Worm (Caenorhabditis elegans): ENCODE data around the gene ceh-83.

ceh-83 gene

DNA sequence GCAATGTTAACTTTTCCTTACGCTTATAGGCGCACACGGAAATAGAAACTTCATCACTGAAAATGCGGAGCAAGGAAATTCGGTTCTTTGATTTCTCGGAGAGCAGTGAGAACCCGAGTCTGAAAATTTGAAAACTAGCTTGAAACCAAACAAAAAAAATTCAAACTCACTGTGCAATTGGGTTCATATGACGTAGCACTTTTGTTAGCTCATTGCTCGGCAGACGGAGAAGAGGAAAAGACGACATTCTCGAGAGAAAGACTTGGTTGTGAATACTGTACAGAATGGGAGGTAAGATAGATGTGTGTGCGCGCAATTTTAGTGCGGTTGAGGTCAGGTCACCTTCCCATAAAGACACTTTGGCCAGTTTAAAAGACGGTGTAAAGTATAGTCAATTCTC is 14.1 kb upstream of the ceh-83 start, which contains the start of the genes F36H5.13 and F36H5.8:
Gene F36H5.13, minus strand, starts transcription at position 101 of the 400 bp plus-strand sequence.
Gene F36H5.8, minus strand, starts transcription at position 274 of the 400 bp plus-strand sequence.
- TF ChIP-seq nhr-43 (tag; optimal IDR thresholded peaks at IDR 0.05; ENCODE audit: poor library complexity, severe bottlenecking) = no peak
- no peak for TF ChIP-seq nhr-77 (tag; optimal IDR thresholded peaks at IDR 0.05)
- no peak for TF ChIP-seq ztf-11 (tag; optimal IDR thresholded peaks at IDR 0.05)
- TF ChIP-seq fkh-2 (tag; optimal IDR thresholded peaks at IDR 0.05) = no peak
- no peak for TF ChIP-seq lin-15B (tag; optimal IDR thresholded peaks at IDR 0.05)
- no peak for TF ChIP-seq ceh-82 (tag; optimal IDR thresholded peaks at IDR 0.05)
- no peak for TF ChIP-seq ZK546.5 (tag; optimal IDR thresholded peaks at IDR 0.05)
- no peak for TF ChIP-seq tbx-2 (tag; optimal IDR thresholded peaks at IDR 0.05)
- TF ChIP-seq nhr-25 (tag; optimal IDR thresholded peaks at IDR 0.05) = no peak

DNA sequence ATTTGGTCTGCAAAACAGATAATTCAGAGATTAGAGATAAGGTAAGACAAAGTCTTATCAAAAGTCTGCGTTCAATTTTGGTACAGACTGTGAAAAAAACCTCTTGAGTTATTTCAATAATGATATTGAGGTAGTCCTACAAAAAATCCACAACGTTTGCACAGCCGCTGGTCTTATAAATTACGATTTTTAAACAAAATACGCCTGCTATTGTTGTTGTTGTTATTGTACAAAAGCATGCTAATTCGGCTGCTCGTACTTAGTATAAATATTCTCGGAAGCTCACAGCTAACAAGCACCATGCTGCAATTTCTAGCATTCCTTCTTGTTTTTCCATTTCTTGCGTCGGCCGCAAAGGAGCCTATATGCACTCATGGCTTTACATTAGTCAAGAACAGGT is 7.8 kb upstream of the ceh-83 start, which contains the start of gene clec-19:
Gene clec-19, plus strand, starts transcription at position 301 of the 400 bp plus-strand sequence.
- TF ChIP-seq aly-2 (tag; optimal IDR thresholded peaks at IDR 0.05) (no peak), tbx-2 (tag; optimal IDR thresholded peaks at IDR 0.05) (no peak), ceh-28 (tag; optimal IDR thresholded peaks at IDR 0.05) (no peak), eor-1 (tag; optimal IDR thresholded peaks at IDR 0.05) (no peak), nhr-67 (tag; optimal IDR thresholded peaks at IDR 0.05) (no peak), snpc-4 (tag; optimal IDR thresholded peaks at IDR 0.05) (no peak), egl-5 (tag; optimal IDR thresholded peaks at IDR 0.05) (no peak), nhr-77 (tag; optimal IDR thresholded peaks at IDR 0.05) (no peak), nhr-28 (tag; optimal IDR thresholded peaks at IDR 0.05) (no peak), ama-1 (optimal IDR thresholded peaks at IDR 0.05) (no peak), unc-62 (GFP tag; optimal IDR thresholded peaks at IDR 0.05) (no peak), zag-1 (tag; optimal IDR thresholded peaks at IDR 0.05) (no peak), ceh-16 (tag; optimal IDR thresholded peaks at IDR 0.05) (no peak), elt-1 (tag; optimal IDR thresholded peaks at IDR 0.05) (no peak), nhr-43 (tag; optimal IDR thresholded peaks at IDR 0.05; ENCODE audit: poor library complexity, severe bottlenecking) (no peak), egl-27 (tag; optimal IDR thresholded peaks at IDR 0.05) (no peak), lin-39 (tag; optimal IDR thresholded peaks at IDR 0.05) (no peak), fos-1 (tag; optimal IDR thresholded peaks at IDR 0.05) (no peak)

DNA sequence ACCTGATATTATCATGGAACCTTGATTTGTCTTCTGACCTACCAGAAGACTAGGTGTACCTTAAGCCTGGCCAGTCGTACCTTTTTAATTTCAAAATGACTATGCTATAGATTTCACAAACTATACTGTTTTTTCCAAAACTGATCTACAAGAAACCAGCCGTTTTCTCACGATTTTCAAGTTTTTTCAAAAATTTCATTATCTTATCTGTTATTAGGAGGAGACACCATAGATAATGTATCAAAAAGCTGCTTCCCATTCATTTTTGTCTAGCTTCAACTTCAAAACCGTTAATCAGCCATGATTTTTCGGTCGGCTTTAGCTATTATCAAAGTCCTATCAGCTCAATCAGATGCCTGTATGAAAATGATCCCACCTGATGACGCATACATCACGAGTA is 6.2 kb upstream of the ceh-83 start, which contains the start of gene F36H5.12:
Gene F36H5.12, plus strand, starts transcription at position 301 of the 400 bp plus-strand sequence.
- TF ChIP-seq nhr-77 (tag; optimal IDR thresholded peaks at IDR 0.05) (no peak), ceh-82 (tag; optimal IDR thresholded peaks at IDR 0.05) (no peak), R02D3.7 (tag; optimal IDR thresholded peaks at IDR 0.05) (no peak), nhr-28 (tag; optimal IDR thresholded peaks at IDR 0.05) (no peak), ZK546.5 (tag; optimal IDR thresholded peaks at IDR 0.05) (no peak), aly-2 (tag; optimal IDR thresholded peaks at IDR 0.05) (no peak), unc-62 (GFP tag; optimal IDR thresholded peaks at IDR 0.05) (no peak), nhr-12 (tag; optimal IDR thresholded peaks at IDR 0.05) (no peak), lin-15B (tag; optimal IDR thresholded peaks at IDR 0.05) (no peak), nhr-67 (tag; optimal IDR thresholded peaks at IDR 0.05) (no peak), lsy-12 (tag; optimal IDR thresholded peaks at IDR 0.05) (no peak), ztf-4 (tag; optimal IDR thresholded peaks at IDR 0.05) (no peak), sea-2 (GFP tag; optimal IDR thresholded peaks at IDR 0.05) (no peak)

DNA sequence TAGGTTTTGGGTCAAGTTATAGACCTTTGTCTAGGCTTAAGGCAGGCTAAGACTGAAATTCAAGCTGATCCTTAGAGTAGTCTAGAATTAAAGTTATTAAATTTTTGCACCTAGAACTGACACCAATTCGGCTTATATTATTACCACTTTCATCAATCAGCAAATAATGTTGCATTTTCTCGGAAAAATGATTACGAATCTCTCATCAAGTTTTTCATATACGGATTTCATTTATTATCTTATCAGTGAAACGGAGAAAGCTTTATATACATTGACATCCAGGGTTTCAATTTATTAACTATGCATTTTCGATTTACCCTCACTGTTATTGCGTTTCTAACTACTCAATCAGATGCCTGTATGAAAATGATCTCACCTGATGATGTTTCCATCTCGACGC is 4.9 kb upstream of the ceh-83 start, which contains the start of gene K07G6.1:
Gene K07G6.1, plus strand, starts transcription at position 301 of the 400 bp plus-strand sequence.
- TF ChIP-seq elt-3 (tag; optimal IDR thresholded peaks at IDR 0.05) (no peak), mdl-1 (tag; optimal IDR thresholded peaks at IDR 0.05) (no peak), hmg-11 (tag; optimal IDR thresholded peaks at IDR 0.05) (no peak), unc-39 (tag; optimal IDR thresholded peaks at IDR 0.05) (no peak), ztf-11 (tag; optimal IDR thresholded peaks at IDR 0.05) (no peak), nhr-11 (tag; optimal IDR thresholded peaks at IDR 0.05) (no peak), snpc-4 (tag; optimal IDR thresholded peaks at IDR 0.05) (no peak), R02D3.7 (tag; optimal IDR thresholded peaks at IDR 0.05) (no peak), lsy-12 (tag; optimal IDR thresholded peaks at IDR 0.05) (no peak), zag-1 (tag; optimal IDR thresholded peaks at IDR 0.05) (no peak), jun-1 (tag; optimal IDR thresholded peaks at IDR 0.05) (no peak), nhr-237 (tag; optimal IDR thresholded peaks at IDR 0.05) (no peak)

DNA sequence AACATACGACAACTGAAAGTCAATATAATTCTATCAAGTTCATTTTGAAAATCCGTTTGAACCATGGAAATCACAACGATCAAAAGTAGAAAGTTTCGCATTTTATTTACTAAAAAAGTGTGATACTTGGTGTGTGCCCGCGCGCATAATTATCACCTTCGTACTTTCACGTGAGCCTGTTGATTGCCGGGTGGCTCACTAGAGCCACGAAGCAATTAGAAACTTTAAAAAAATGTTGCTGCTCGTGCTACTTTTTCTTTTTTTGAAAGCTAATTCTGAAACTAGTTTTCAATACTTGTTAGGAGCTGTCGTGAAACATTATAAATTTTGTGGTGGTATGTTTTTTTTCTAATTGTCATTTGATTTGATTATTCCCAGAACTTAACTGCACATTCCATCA is 2.5 kb upstream of the ceh-83 start, which contains the start of the genes irld-9 and irld-33:
Gene irld-9, minus strand, starts transcription at position 101 of the 400 bp plus-strand sequence.
Gene irld-33, plus strand, starts transcription at position 209 of the 400 bp plus-strand sequence.
- TF ChIP-seq pha-4 (tag; optimal IDR thresholded peaks at IDR 0.05) (no peak), lin-39 (tag; optimal IDR thresholded peaks at IDR 0.05) (no peak), skn-1 (tag; optimal IDR thresholded peaks at IDR 0.05) (no peak), ceh-9 (tag; optimal IDR thresholded peaks at IDR 0.05) (no peak), snpc-4 (tag; optimal IDR thresholded peaks at IDR 0.05) (no peak), fos-1 (tag; optimal IDR thresholded peaks at IDR 0.05) (no peak), unc-62 (GFP tag; optimal IDR thresholded peaks at IDR 0.05) (no peak), ama-1 (optimal IDR thresholded peaks at IDR 0.05) (no peak), fkh-2 (tag; optimal IDR thresholded peaks at IDR 0.05) (no peak), egl-5 (tag; optimal IDR thresholded peaks at IDR 0.05) (no peak)
